Worm (Caenorhabditis elegans) whole organism, young adult: ENCODE data around the gene C17H12.6.

Experiments used
- B0336.3 ChIP-seq: fragments of 200-800 bp; sonication (Bioruptor generic); IDR thresholded peaks from 2 replicates; pipeline ENCODE4 v1.3.6; 2022; ENCODE audit warnings: missing genetic modification characterization, missing compliant biosample characterization
- D2030.7 ChIP-seq: fragments of 200-800 bp; sonication (Bioruptor generic); IDR thresholded peaks from 2 replicates; pipeline ENCODE4 v1.3.6; 2022; ENCODE audit warnings: missing genetic modification reagents, missing genetic modification characterization, missing compliant biosample characterization
- F33H1.4 ChIP-seq: fragments of 200-800 bp; sonication (Bioruptor generic); IDR thresholded peaks from 2 replicates; pipeline ENCODE4 v1.3.6; 2022; ENCODE audit warnings: missing genetic modification reagents, missing genetic modification characterization, missing compliant biosample characterization
- F37B4.10 ChIP-seq: fragments of 200-800 bp; sonication (Bioruptor generic); IDR thresholded peaks from 2 replicates; pipeline ENCODE4 v1.3.6; 2022; ENCODE audit warnings: missing genetic modification characterization, missing compliant biosample characterization
- F49E8.2 ChIP-seq: sonication (generic microtip); optimal IDR thresholded peaks from 3 replicates; lab custom pipeline; 2017; ENCODE audit warnings: missing genetic modification characterization, mild to moderate bottlenecking, missing compliant biosample characterization, antibody characterized with exemption, moderate library complexity; ENCODE audit not compliant: insufficient read depth
- F52B5.7 ChIP-seq: sonication (generic microtip); optimal IDR thresholded peaks from 2 replicates; lab custom pipeline; 2016; ENCODE audit warnings: mild to moderate bottlenecking, missing genetic modification characterization, missing compliant biosample characterization
- K12H6.12 ChIP-seq: fragments of 200-800 bp; sonication (Bioruptor generic); optimal IDR thresholded peaks from 2 replicates; lab custom pipeline; 2018; ENCODE audit warnings: mild to moderate bottlenecking, missing genetic modification characterization, missing compliant biosample characterization
- T26A5.8 ChIP-seq: sonication (generic microtip); optimal IDR thresholded peaks from 2 replicates; lab custom pipeline; 2016; ENCODE audit warnings: missing genetic modification characterization, missing compliant biosample characterization
- Y53F4B.3 ChIP-seq: fragments of 200-800 bp; sonication (Bioruptor generic); IDR thresholded peaks from 2 replicates; pipeline ENCODE4 v1.3.6; 2022; ENCODE audit warnings: missing genetic modification reagents, missing genetic modification characterization, missing compliant biosample characterization
- Y95B8A.8 ChIP-seq: fragments of 200-800 bp; sonication (Bioruptor generic); IDR thresholded peaks from 2 replicates; pipeline ENCODE4 v1.3.6; 2022; ENCODE audit warnings: missing genetic modification reagents, missing genetic modification characterization, missing compliant biosample characterization
- atf-7 ChIP-seq: sonication (generic microtip); optimal IDR thresholded peaks from 2 replicates; lab custom pipeline; 2017; ENCODE audit warnings: mild to moderate bottlenecking, missing genetic modification characterization, missing compliant biosample characterization
- attf-5 ChIP-seq: fragments of 200-800 bp; sonication (Bioruptor generic); optimal IDR thresholded peaks from 2 replicates; lab custom pipeline; 2018; ENCODE audit warnings: mild to moderate bottlenecking, missing genetic modification characterization, missing compliant biosample characterization
- ccch-3 ChIP-seq: fragments of 200-800 bp; sonication (Bioruptor generic); optimal IDR thresholded peaks from 2 replicates; lab custom pipeline; 2018; ENCODE audit warnings: mild to moderate bottlenecking, missing genetic modification characterization, missing compliant biosample characterization
- ceh-58 ChIP-seq: fragments of 200-800 bp; sonication (Bioruptor generic); IDR thresholded peaks from 2 replicates; pipeline ENCODE4 v1.3.6; 2022; ENCODE audit warnings: missing genetic modification characterization, missing compliant biosample characterization
- chd-7 ChIP-seq: sonication (generic microtip); optimal IDR thresholded peaks from 2 replicates; lab custom pipeline; 2016; ENCODE audit warnings: mild to moderate bottlenecking, missing genetic modification characterization, moderate library complexity, missing compliant biosample characterization
- dox-1 ChIP-seq: fragments of 200-800 bp; sonication (Bioruptor generic); IDR thresholded peaks from 2 replicates; pipeline ENCODE4 v1.3.6; 2022; ENCODE audit warnings: missing genetic modification reagents, missing genetic modification characterization, missing compliant biosample characterization
- dpff-1 ChIP-seq: sonication (generic microtip); optimal IDR thresholded peaks from 2 replicates; lab custom pipeline; 2017; ENCODE audit warnings: mild to moderate bottlenecking, missing genetic modification characterization, missing compliant biosample characterization
- efl-1 ChIP-seq: fragments of 150-350 bp; optimal IDR thresholded peaks from 2 replicates; lab custom pipeline; 2014; ENCODE audit warnings: missing biosample characterization, missing genetic modification reagents, missing genetic modification characterization
- ekl-4 ChIP-seq: fragments of 200-800 bp; sonication (Bioruptor generic); IDR thresholded peaks from 2 replicates; pipeline ENCODE4 v1.3.6; 2022; ENCODE audit warnings: missing genetic modification reagents, missing genetic modification characterization, missing compliant biosample characterization
- gei-17 ChIP-seq: fragments of 200-800 bp; sonication (Bioruptor generic); optimal IDR thresholded peaks from 2 replicates; lab custom pipeline; 2018; ENCODE audit warnings: mild to moderate bottlenecking, missing genetic modification characterization, missing compliant biosample characterization
- hlh-12 ChIP-seq: sonication (generic microtip); optimal IDR thresholded peaks from 2 replicates; lab custom pipeline; 2016; ENCODE audit warnings: missing genetic modification characterization, missing compliant biosample characterization
- hlh-26 ChIP-seq: fragments of 200-800 bp; sonication (Bioruptor generic); conservative IDR thresholded peaks from 2 replicates; pipeline ENCODE4 v1.3.6; 2022; ENCODE audit warnings: missing genetic modification reagents, missing genetic modification characterization, missing compliant biosample characterization
- hmg-20 ChIP-seq: fragments of 200-800 bp; sonication (Bioruptor generic); IDR thresholded peaks from 2 replicates; pipeline ENCODE4 v1.3.6; 2022; ENCODE audit warnings: missing genetic modification reagents, missing genetic modification characterization, missing compliant biosample characterization
- hrde-1 ChIP-seq: sonication (generic microtip); optimal IDR thresholded peaks from 2 replicates; lab custom pipeline; 2016; ENCODE audit warnings: missing genetic modification characterization, mild to moderate bottlenecking, missing compliant biosample characterization, moderate library complexity, missing genotype, missing genetic modification reagents, borderline replicate concordance
- let-526 ChIP-seq: fragments of 200-800 bp; sonication (Bioruptor generic); IDR thresholded peaks from 2 replicates; pipeline ENCODE4 v1.3.6; 2022; ENCODE audit warnings: missing genetic modification reagents, missing genetic modification characterization, missing compliant biosample characterization
- lsy-27 ChIP-seq: sonication (generic microtip); optimal IDR thresholded peaks from 2 replicates; lab custom pipeline; 2017; ENCODE audit warnings: missing genetic modification characterization, mild to moderate bottlenecking, missing compliant biosample characterization, antibody characterized with exemption, missing genotype, borderline replicate concordance; ENCODE audit not compliant: insufficient read depth
- madf-8 ChIP-seq: fragments of 200-800 bp; sonication (Bioruptor generic); conservative IDR thresholded peaks from 2 replicates; pipeline ENCODE4 v1.3.6; 2022; ENCODE audit warnings: missing genetic modification reagents, missing genetic modification characterization, missing compliant biosample characterization
- mcd-1 ChIP-seq: fragments of 200-800 bp; sonication (Bioruptor generic); IDR thresholded peaks from 2 replicates; pipeline ENCODE4 v1.3.6; 2022; ENCODE audit warnings: missing genetic modification reagents, missing genetic modification characterization, missing compliant biosample characterization
- mes-4 ChIP-seq: sonication (generic microtip); optimal IDR thresholded peaks from 2 replicates; lab custom pipeline; 2016; ENCODE audit warnings: missing genotype, missing genetic modification characterization, missing compliant biosample characterization
- nfya-1 ChIP-seq: sonication (generic microtip); optimal IDR thresholded peaks from 2 replicates; lab custom pipeline; 2017; ENCODE audit warnings: antibody characterized with exemption, missing compliant biosample characterization, missing genetic modification characterization, borderline replicate concordance; ENCODE audit not compliant: insufficient read depth
- nfya-2 ChIP-seq: fragments of 200-800 bp; sonication (Bioruptor generic); IDR thresholded peaks from 2 replicates; pipeline ENCODE4 v1.3.6; 2022; ENCODE audit warnings: missing genetic modification reagents, missing genetic modification characterization, missing compliant biosample characterization
- nfyb-1 ChIP-seq: fragments of 200-800 bp; sonication (Bioruptor generic); IDR thresholded peaks from 2 replicates; pipeline ENCODE4 v1.3.6; 2022; ENCODE audit warnings: missing genetic modification reagents, missing genetic modification characterization, missing compliant biosample characterization
- nhr-179 ChIP-seq: sonication (generic microtip); optimal IDR thresholded peaks from 2 replicates; lab custom pipeline; 2016; ENCODE audit warnings: mild to moderate bottlenecking, missing genetic modification characterization, missing compliant biosample characterization
- nhr-80 ChIP-seq: sonication (generic microtip); optimal IDR thresholded peaks from 2 replicates; lab custom pipeline; 2016; ENCODE audit warnings: missing genetic modification characterization, missing compliant biosample characterization
- nhr-90 ChIP-seq: sonication (generic microtip); optimal IDR thresholded peaks from 2 replicates; lab custom pipeline; 2016; ENCODE audit warnings: missing genotype, mild to moderate bottlenecking, missing genetic modification characterization, missing compliant biosample characterization
- pbrm-1 ChIP-seq: fragments of 200-800 bp; sonication (Bioruptor generic); IDR thresholded peaks from 2 replicates; pipeline ENCODE4 v1.3.6; 2022; ENCODE audit warnings: missing genetic modification reagents, missing genetic modification characterization, missing compliant biosample characterization
- rpc-1 ChIP-seq, 2 experiments: fragments of 150-350 bp in 1 of 2; sonication (generic microtip) in 1 of 2; optimal IDR thresholded peaks; 2 replicates each; lab custom pipeline; 2014 to 2018; ENCODE audit warnings: missing biosample characterization in 1 of 2, missing genetic modification characterization in 1 of 2, missing genetic modification reagents in 1 of 2, missing genotype in 1 of 2
- tbx-9 ChIP-seq: sonication (generic microtip); optimal IDR thresholded peaks from 2 replicates; lab custom pipeline; 2016; ENCODE audit warnings: borderline replicate concordance, missing genetic modification characterization, inconsistent platforms, missing compliant biosample characterization
- zim-3 ChIP-seq: sonication (generic microtip); optimal IDR thresholded peaks from 2 replicates; lab custom pipeline; 2017; ENCODE audit warnings: mild to moderate bottlenecking, missing genetic modification characterization, moderate library complexity, missing compliant biosample characterization
- ztf-18 ChIP-seq: sonication (generic microtip); optimal IDR thresholded peaks from 2 replicates; lab custom pipeline; 2016; ENCODE audit warnings: missing genotype, mild to moderate bottlenecking, missing genetic modification characterization, missing compliant biosample characterization
- ztf-28 ChIP-seq: fragments of 200-800 bp; sonication (Bioruptor generic); IDR thresholded peaks from 2 replicates; pipeline ENCODE4 v1.3.6; 2022; ENCODE audit warnings: missing genetic modification reagents, missing genetic modification characterization, missing compliant biosample characterization
- ztf-6 ChIP-seq: fragments of 200-800 bp; sonication (Bioruptor generic); IDR thresholded peaks from 2 replicates; pipeline ENCODE4 v1.3.6; 2022; ENCODE audit warnings: missing genetic modification reagents, missing genetic modification characterization, missing compliant biosample characterization

Gene C17H12.6

DNA sequence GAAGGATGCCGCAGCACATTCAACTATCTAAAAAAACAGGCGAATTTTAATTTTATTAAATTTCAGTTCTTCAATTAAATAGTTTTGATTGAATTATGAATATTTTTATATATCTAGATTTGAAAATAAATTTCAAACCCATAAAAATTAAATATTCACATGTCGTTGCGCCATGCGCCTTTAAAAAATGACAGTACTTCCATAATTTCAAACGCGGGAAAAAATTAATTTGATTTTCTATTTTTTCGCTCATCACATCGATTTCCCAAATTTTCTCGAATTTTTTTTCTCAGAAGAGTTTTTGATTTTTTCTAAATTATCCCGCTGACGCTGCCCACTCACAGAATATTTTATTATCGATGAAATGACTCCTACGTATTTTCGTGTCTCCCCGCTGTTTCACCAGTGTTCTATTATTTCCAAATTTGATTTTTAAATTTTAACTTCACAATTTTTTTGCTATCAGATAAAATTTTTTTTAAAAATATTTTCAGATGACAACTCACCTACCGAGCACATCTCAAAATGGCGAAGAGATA lies 20.2 kb upstream of the C17H12.6 start, which contains the start of gene lip-1 (continued):
- no peak for TF ChIP-seq nfyb-1 (GFP tag; lab: Robert Waterston, UW)
- TF ChIP-seq nhr-90 (tag; lab: Kevin White, UChicago), result no peak
- no peak; the same call in 1 of the 2 replicates for TF ChIP-seq dox-1
- TF ChIP-seq F37B4.10, result no peak
- TF ChIP-seq ztf-6 (GFP tag; lab: Robert Waterston, UW), result no peak
- TF ChIP-seq let-526, result no peak
- no peak for TF ChIP-seq B0336.3 (GFP tag; lab: Robert Waterston, UW)
- peak; percentile 23 for TF ChIP-seq F49E8.2 (tag; lab: Kevin White, UChicago)
- TF ChIP-seq, all 124 proteins: peak for 20

ce11 chrIV:6841562-6842282 lies 19.4 kb upstream of the C17H12.6 start:
- TF ChIP-seq efl-1 (GFP tag; lab: Kevin White, UChicago), result no peak
- no peak for TF ChIP-seq rpc-1 (optimal IDR thresholded peaks at IDR 0.05; lab: Kevin White, UChicago)
- no peak for TF ChIP-seq rpc-1 (tag; optimal IDR thresholded peaks at IDR 0.05; lab: Kevin White, UChicago)
- no peak for TF ChIP-seq zim-3 (tag; lab: Kevin White, UChicago)
- TF ChIP-seq ceh-58 (GFP tag; lab: Robert Waterston, UW), result no peak
- no peak for TF ChIP-seq F37B4.10
- TF ChIP-seq ztf-18 (tag; lab: Kevin White, UChicago), result no peak
- TF ChIP-seq ztf-28 (GFP tag; lab: Robert Waterston, UW), result no peak
- no peak for TF ChIP-seq hrde-1 (tag; lab: Kevin White, UChicago)
- no peak for TF ChIP-seq attf-5 (GFP tag; lab: Kevin White, UChicago)
- no peak for TF ChIP-seq F33H1.4 (GFP tag; lab: Robert Waterston, UW)

DNA sequence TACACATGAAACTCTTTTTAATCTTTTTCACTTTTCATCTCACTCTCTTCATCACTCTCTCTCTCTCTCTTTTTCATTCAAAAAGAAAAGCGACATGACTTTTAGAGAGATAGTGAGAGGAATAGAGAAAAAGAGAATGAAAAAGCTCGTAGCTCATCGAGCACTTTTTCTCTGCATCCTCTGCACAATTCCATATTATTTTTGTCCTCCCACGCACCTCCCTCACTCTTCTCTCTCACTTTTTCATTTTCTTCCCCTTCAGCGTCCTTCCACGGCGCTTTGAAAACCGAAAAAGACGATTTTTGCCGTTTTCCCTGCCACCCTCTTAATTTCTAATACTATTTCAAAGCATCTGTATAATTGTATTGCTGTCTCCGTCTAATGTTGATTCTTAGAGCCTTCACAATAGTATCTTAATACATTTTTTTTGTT lies 16.8 kb upstream of the C17H12.6 start:
- TF ChIP-seq dpff-1 (no peak), attf-5 (GFP tag; lab: Kevin White, UChicago) (peak; percentile 80), gei-17 (GFP tag; lab: Kevin White, UChicago) (peak; percentile 20), rpc-1 (optimal IDR thresholded peaks at IDR 0.05; lab: Kevin White, UChicago) (no peak), rpc-1 (tag; optimal IDR thresholded peaks at IDR 0.05; lab: Kevin White, UChicago) (no peak), ztf-28 (GFP tag; lab: Robert Waterston, UW) (no peak), ztf-18 (tag; lab: Kevin White, UChicago) (peak; percentile 24), nfya-1 (tag; lab: Kevin White, UChicago) (no peak), hlh-26 (no peak), nhr-80 (tag; lab: Kevin White, UChicago) (peak; percentile 88), K12H6.12 (tag; lab: Kevin White, UChicago) (peak; percentile 76), mcd-1 (GFP tag; lab: Robert Waterston, UW) (peak; percentile 54), mes-4 (tag; lab: Kevin White, UChicago) (no peak), ceh-58 (GFP tag; lab: Robert Waterston, UW) (no peak), lsy-27 (tag; lab: Kevin White, UChicago) (no peak), madf-8 (GFP tag; lab: Robert Waterston, UW) (no peak), D2030.7 (GFP tag; lab: Robert Waterston, UW) (no peak), nfya-2 (GFP tag; lab: Robert Waterston, UW) (no peak), hlh-12 (tag; lab: Kevin White, UChicago) (no peak), atf-7 (peak; percentile 76), ccch-3 (GFP tag; lab: Kevin White, UChicago) (no peak), F33H1.4 (GFP tag; lab: Robert Waterston, UW) (no peak), T26A5.8 (tag; lab: Kevin White, UChicago) (no peak), Y53F4B.3 (GFP tag; lab: Robert Waterston, UW) (no peak), chd-7 (tag; lab: Kevin White, UChicago) (peak; percentile 33), ekl-4 (GFP tag; lab: Robert Waterston, UW) (no peak), tbx-9 (tag; lab: Kevin White, UChicago) (no peak), F52B5.7 (no peak), Y95B8A.8 (no peak), nhr-179 (no peak), hmg-20 (GFP tag; lab: Robert Waterston, UW) (no peak), pbrm-1 (GFP tag; lab: Robert Waterston, UW) (0 out of 2 replicates have a peak, but pooled peaks have one; percentile 33), zim-3 (tag; lab: Kevin White, UChicago) (no peak)
